Worm (Caenorhabditis elegans): ENCODE data around the gene R02D5.4.
A peak's percentile ranks its signal among the peaks of the same experiment; 100 is the strongest.

R02D5.4 gene

ce11 chrV:14468196-14468874 lies 16.1 kb downstream of the R02D5.4 start, which contains the start of gene srz-97 (continued):
- no peak for TF ChIP-seq lin-35 (GFP tag; optimal IDR thresholded peaks at IDR 0.05)
- TF ChIP-seq ceh-27 (GFP tag; optimal IDR thresholded peaks at IDR 0.05): no peak
- no peak for TF ChIP-seq fkh-3 (tag; optimal IDR thresholded peaks at IDR 0.05)
- TF ChIP-seq akir-1 (GFP tag; optimal IDR thresholded peaks at IDR 0.05): no peak
- no peak for TF ChIP-seq ztf-25 (GFP tag; IDR thresholded peaks at IDR 0.05)
- no peak for TF ChIP-seq mxl-1 (tag; optimal IDR thresholded peaks at IDR 0.05)
- TF ChIP-seq madf-8 (GFP tag; conservative IDR thresholded peaks at IDR 0.05): peak; percentile 46
- TF ChIP-seq ZK185.1 (tag; optimal IDR thresholded peaks at IDR 0.05; ENCODE audit: poor library complexity, severe bottlenecking): peak; percentile 13
- peak; percentile 48; the same call in 1 of the 2 replicates for TF ChIP-seq Y56A3A.18 (GFP tag; IDR thresholded peaks at IDR 0.05)
- no peak for TF ChIP-seq F55B11.4 (tag; optimal IDR thresholded peaks at IDR 0.05; ENCODE audit: borderline replicate concordance, insufficient read depth)
- TF ChIP-seq egrh-3 (GFP tag; IDR thresholded peaks at IDR 0.05): 0 out of 2 replicates have a peak, but pooled peaks have one; percentile 31
- peak; percentile 59 for TF ChIP-seq lsl-1 (GFP tag; optimal IDR thresholded peaks at IDR 0.05)

ce11 chrV:14464368-14464767 lies 20.1 kb downstream of the R02D5.4 start, which contains the start of gene F08H9.4:
TSS of gene F08H9.4 (minus strand) at chrV:14464428.
- no peak for TF ChIP-seq Y53G8AR.9 (GFP tag; conservative IDR thresholded peaks at IDR 0.05)
- no peak for TF ChIP-seq ztf-6 (GFP tag; IDR thresholded peaks at IDR 0.05)
- no peak for TF ChIP-seq ceh-100 (GFP tag; IDR thresholded peaks at IDR 0.05)

- TF ChIP-seq nfyb-1 (GFP tag; IDR thresholded peaks at IDR 0.05) (0 out of 2 replicates have a peak, but pooled peaks have one; percentile 58), xnd-1 (tag; optimal IDR thresholded peaks at IDR 0.05) (peak; percentile 22), snpc-1.3 (tag; optimal IDR thresholded peaks at IDR 0.05; ENCODE audit: insufficient read depth) (peak; percentile 64), pbrm-1 (GFP tag; IDR thresholded peaks at IDR 0.05) (peak; percentile 75), F23B12.7 (tag; optimal IDR thresholded peaks at IDR 0.05; ENCODE audit: insufficient read depth) (peak; percentile 68), ceh-27 (GFP tag; optimal IDR thresholded peaks at IDR 0.05) (peak; percentile 3), dox-1 (GFP tag; IDR thresholded peaks at IDR 0.05) (peak; percentile 84), snpc-1.1 (tag; optimal IDR thresholded peaks at IDR 0.05; ENCODE audit: insufficient read depth) (peak; percentile 93), him-1 (tag; optimal IDR thresholded peaks at IDR 0.05) (peak; percentile 90), F49E8.2 (tag; optimal IDR thresholded peaks at IDR 0.05; ENCODE audit: insufficient read depth) (peak; percentile 38), efl-1 (GFP tag; optimal IDR thresholded peaks at IDR 0.05) (peak; percentile 10), lin-54 (GFP tag; optimal IDR thresholded peaks at IDR 0.05) (peak; percentile 27), egrh-3 (GFP tag; IDR thresholded peaks at IDR 0.05) (peak; percentile 62), attf-6 (GFP tag; IDR thresholded peaks at IDR 0.05) (peak; percentile 88), ekl-4 (GFP tag; IDR thresholded peaks at IDR 0.05) (peak; percentile 75; the same call in 1 of the 2 replicates), lin-26 (GFP tag; IDR thresholded peaks at IDR 0.05) (peak; percentile 69; the same call in 1 of the 2 replicates), ceh-91 (GFP tag; IDR thresholded peaks at IDR 0.05) (0 out of 2 replicates have a peak, but pooled peaks have one; percentile 18), Y79H2A.3 (GFP tag; conservative IDR thresholded peaks at IDR 0.05) (peak; percentile 82), B0336.3 (GFP tag; IDR thresholded peaks at IDR 0.05) (peak; percentile 52; the same call in 1 of the 2 replicates), snpc-4 (GFP tag; optimal IDR thresholded peaks at IDR 0.05) (peak; percentile 85), snpc-4 (tag; optimal IDR thresholded peaks at IDR 0.05) (peak; percentile 90 to 98 (median 94)), tbp1 (GFP tag; optimal IDR thresholded peaks at IDR 0.05) (peak; percentile 69), rcor-1 (GFP tag; IDR thresholded peaks at IDR 0.05) (peak; percentile 55; the same call in 1 of the 2 replicates), ztf-18 (tag; optimal IDR thresholded peaks at IDR 0.05) (peak; percentile 2), hmg-1.2 (GFP tag; IDR thresholded peaks at IDR 0.05) (peak; percentile 95), ceh-100 (GFP tag; IDR thresholded peaks at IDR 0.05) (peak; percentile 63), lsl-1 (GFP tag; optimal IDR thresholded peaks at IDR 0.05) (peak; percentile 55), bed-2 (GFP tag; IDR thresholded peaks at IDR 0.05) (0 out of 2 replicates have a peak, but pooled peaks have one; percentile 48), D2030.7 (GFP tag; IDR thresholded peaks at IDR 0.05) (peak; percentile 82), tlf-1 (GFP tag; optimal IDR thresholded peaks at IDR 0.05) (peak; percentile 6), F33H1.4 (GFP tag; IDR thresholded peaks at IDR 0.05) (peak; percentile 51)
Measured at ce11 chrV:14463087-14463486, 21.4 kb downstream of the R02D5.4 start, which contains the start of gene F08H9.3. TSS of gene F08H9.3 (minus strand) at chrV:14463338.

Measured in whole organism, young adult.